Fruit fly (Drosophila melanogaster): Measurements from ENCODE around the gene mRpL21.
A peak's percentile ranks its signal among the peaks of the same experiment; 100 is the strongest.

The mRpL21 gene

DNA sequence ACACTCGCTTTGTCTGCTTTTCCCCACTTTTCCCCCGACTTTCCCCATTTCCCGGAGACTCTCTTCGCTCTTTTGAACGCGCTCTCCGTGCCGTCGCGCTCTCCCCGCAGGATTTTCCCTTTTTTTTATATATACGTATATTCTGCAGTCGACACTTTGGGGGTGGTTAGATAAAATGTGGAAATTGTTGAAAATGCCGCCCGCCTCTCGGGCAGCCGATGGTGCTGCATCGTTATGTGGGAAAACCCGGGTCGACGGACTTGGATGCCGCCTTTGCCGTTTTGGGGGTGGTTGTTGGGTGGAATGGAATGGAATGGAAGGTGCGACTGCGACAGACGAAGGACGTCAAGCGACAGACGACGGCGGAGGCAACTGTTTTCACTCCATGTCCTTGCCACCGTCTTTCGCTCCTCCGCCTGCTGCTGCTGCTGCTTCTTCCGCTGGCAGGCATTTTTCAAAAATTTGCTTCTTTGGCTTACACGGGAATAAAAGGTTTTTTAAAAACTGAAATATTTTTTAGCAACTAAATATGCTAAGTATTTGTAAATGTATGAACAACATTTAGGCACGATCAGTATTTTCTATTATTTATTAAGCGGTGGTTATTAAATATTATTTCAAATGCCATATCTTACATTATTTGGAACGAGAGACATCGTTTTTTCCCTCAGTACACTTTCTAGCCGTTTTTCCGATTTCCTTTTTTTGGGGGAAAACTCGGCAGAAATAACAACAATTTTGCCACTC is 23.9 kb downstream of the mRpL21 start (continued):
- TF ChIP-seq CG14860 (GFP tag; IDR thresholded peaks at IDR 0.05; ENCODE audit: partially characterized antibody) (no peak), CG1233 (GFP tag; optimal IDR thresholded peaks at IDR 0.05) (no peak), CG30020 (tag; optimal IDR thresholded peaks at IDR 0.05) (no peak), phol (tag; optimal IDR thresholded peaks at IDR 0.05) (peak; percentile 25), Meics (GFP tag; optimal IDR thresholded peaks at IDR 0.05) (peak; percentile 43), lab (GFP tag; optimal IDR thresholded peaks at IDR 0.05) (peak; percentile 36), cas (GFP tag; IDR thresholded peaks at IDR 0.05) (no peak), kay (GFP tag; optimal IDR thresholded peaks at IDR 0.05) (no peak), CG12744 (GFP tag; optimal IDR thresholded peaks at IDR 0.05) (no peak), danr (GFP tag; IDR thresholded peaks at IDR 0.05) (no peak; the same call in 1 of the 2 replicates), CG12236 (GFP tag; optimal IDR thresholded peaks at IDR 0.05) (no peak), pum (GFP tag; optimal IDR thresholded peaks at IDR 0.05) (no peak), E2f2 (GFP tag; IDR thresholded peaks at IDR 0.05) (0 out of 2 replicates have a peak, but pooled peaks have one; percentile 13), CG9437 (GFP tag; optimal IDR thresholded peaks at IDR 0.05) (no peak), ems (GFP tag; optimal IDR thresholded peaks at IDR 0.05) (no peak), Dfd (GFP tag; optimal IDR thresholded peaks at IDR 0.05) (no peak), D19B (GFP tag; optimal IDR thresholded peaks at IDR 0.05) (no peak), CG15479 (GFP tag; optimal IDR thresholded peaks at IDR 0.05) (no peak), onecut (GFP tag; IDR thresholded peaks at IDR 0.05) (no peak), CG17568 (GFP tag; optimal IDR thresholded peaks at IDR 0.05) (no peak), CG7839 (tag; optimal IDR thresholded peaks at IDR 0.05) (peak; percentile 52), CG9727 (GFP tag; optimal IDR thresholded peaks at IDR 0.05) (peak; percentile 43), jing (GFP tag; optimal IDR thresholded peaks at IDR 0.05) (no peak), so (GFP tag; IDR thresholded peaks at IDR 0.05) (no peak), CG32767 (GFP tag; IDR thresholded peaks at IDR 0.05) (no peak), CG3065 (GFP tag; optimal IDR thresholded peaks at IDR 0.05) (no peak), CHES-1-like (GFP tag; optimal IDR thresholded peaks at IDR 0.05) (no peak), CkIIα-i1 (GFP tag; IDR thresholded peaks at IDR 0.05) (no peak), CG3163 (GFP tag; optimal IDR thresholded peaks at IDR 0.05) (no peak), dmrt99B (tag; optimal IDR thresholded peaks at IDR 0.05) (peak; percentile 63), GATAe (GFP tag; conservative IDR thresholded peaks at IDR 0.05) (no peak), Hey (tag; optimal IDR thresholded peaks at IDR 0.05) (no peak), CG13894 (tag; optimal IDR thresholded peaks at IDR 0.05) (peak; percentile 8), grau (tag; optimal IDR thresholded peaks at IDR 0.05) (peak; percentile 57), pho (GFP tag; optimal IDR thresholded peaks at IDR 0.05) (no peak), emc (GFP tag; optimal IDR thresholded peaks at IDR 0.05) (no peak), seq (GFP tag; IDR thresholded peaks at IDR 0.05) (peak; percentile 35; the same call in 1 of the 2 replicates), CG13296 (GFP tag; optimal IDR thresholded peaks at IDR 0.05) (no peak), CG12299 (tag; optimal IDR thresholded peaks at IDR 0.05) (no peak), sob (GFP tag; IDR thresholded peaks at IDR 0.05) (no peak), Gsc (GFP tag; IDR thresholded peaks at IDR 0.05) (no peak), vnd (GFP tag; IDR thresholded peaks at IDR 0.05; ENCODE audit: partially characterized antibody) (no peak), mld (GFP tag; IDR thresholded peaks at IDR 0.05; ENCODE audit: partially characterized antibody) (no peak), Fer1 (GFP tag; optimal IDR thresholded peaks at IDR 0.05) (peak; percentile 26), Oaz (GFP tag; IDR thresholded peaks at IDR 0.05) (no peak), Camta (GFP tag; optimal IDR thresholded peaks at IDR 0.05) (no peak), ftz-f1 (GFP tag; optimal IDR thresholded peaks at IDR 0.05) (no peak), bsh (GFP tag; optimal IDR thresholded peaks at IDR 0.05) (peak in 1 of 2 experiments; percentile 41), Bgb (GFP tag; IDR thresholded peaks at IDR 0.05; ENCODE audit: partially characterized antibody) (no peak), zf30C (GFP tag; optimal IDR thresholded peaks at IDR 0.05) (no peak)
